Fruit fly (Drosophila melanogaster) whole organism, wandering third instar larva: ENCODE results near the gene Tk.

Source experiments
- OdsH ChIP-seq: fragments of 200-800 bp; sonication (Bioruptor generic); optimal IDR thresholded peaks from 2 replicates; lab custom pipeline; 2016; ENCODE audit warnings: missing biosample characterization, mild to moderate bottlenecking, missing genetic modification characterization
- Sp1 ChIP-seq: fragments of 200-800 bp; sonication (Bioruptor generic); optimal IDR thresholded peaks from 3 replicates; lab custom pipeline; 2019; ENCODE audit warnings: missing biosample characterization, mild to moderate bottlenecking, missing genetic modification characterization, moderate library complexity
- dmrt93B ChIP-seq: fragments of 200-800 bp; sonication (Bioruptor generic); optimal IDR thresholded peaks from 2 replicates; lab custom pipeline; 2018; ENCODE audit warnings: missing biosample characterization, mild to moderate bottlenecking, missing genetic modification characterization

dm6 chr3R:11968030-11968753 lies 37.1 kb downstream of the Tk start:
- TF ChIP-seq OdsH (GFP tag; lab: Kevin White, UChicago) (no peak), Sp1 (no peak), dmrt93B (GFP tag; lab: Kevin White, UChicago) (no peak)
